Worm (Caenorhabditis elegans) whole organism, young adult: ENCODE measurements around the gene ttc-39B.

Experiments used
- T26A5.8 ChIP-seq: sonication (generic microtip); optimal IDR thresholded peaks from 2 replicates; lab custom pipeline; 2016; ENCODE audit warnings: missing genetic modification characterization, missing compliant biosample characterization
- Y53G8AR.9 ChIP-seq: fragments of 200-800 bp; sonication (Bioruptor generic); conservative IDR thresholded peaks from 2 replicates; pipeline ENCODE4 v1.3.6; 2022; ENCODE audit warnings: missing genetic modification reagents, missing genetic modification characterization, missing compliant biosample characterization
- Y95B8A.8 ChIP-seq: fragments of 200-800 bp; sonication (Bioruptor generic); IDR thresholded peaks from 2 replicates; pipeline ENCODE4 v1.3.6; 2022; ENCODE audit warnings: missing genetic modification reagents, missing genetic modification characterization, missing compliant biosample characterization
- bed-1 ChIP-seq: fragments of 200-800 bp; sonication (Bioruptor generic); IDR thresholded peaks from 2 replicates; pipeline ENCODE4 v1.3.6; 2022; ENCODE audit warnings: missing genetic modification reagents, missing genetic modification characterization, missing compliant biosample characterization
- ccch-3 ChIP-seq: fragments of 200-800 bp; sonication (Bioruptor generic); optimal IDR thresholded peaks from 2 replicates; lab custom pipeline; 2018; ENCODE audit warnings: mild to moderate bottlenecking, missing genetic modification characterization, missing compliant biosample characterization
- ceh-40 ChIP-seq: fragments of 200-800 bp; sonication (Bioruptor generic); IDR thresholded peaks from 2 replicates; pipeline ENCODE4 v1.3.6; 2022; ENCODE audit warnings: missing genetic modification characterization, missing compliant biosample characterization
- ceh-58 ChIP-seq: fragments of 200-800 bp; sonication (Bioruptor generic); IDR thresholded peaks from 2 replicates; pipeline ENCODE4 v1.3.6; 2022; ENCODE audit warnings: missing genetic modification characterization, missing compliant biosample characterization
- dpl-1 ChIP-seq: fragments of 150-350 bp; optimal IDR thresholded peaks from 2 replicates; lab custom pipeline; 2014; ENCODE audit warnings: missing biosample characterization, missing genetic modification reagents, missing genetic modification characterization
- egl-18 ChIP-seq: fragments of 200-800 bp; sonication (Bioruptor generic); IDR thresholded peaks from 2 replicates; pipeline ENCODE4 v1.3.6; 2022; ENCODE audit warnings: missing genetic modification reagents, missing genetic modification characterization, missing compliant biosample characterization
- fkh-3 ChIP-seq: sonication (generic microtip); optimal IDR thresholded peaks from 2 replicates; lab custom pipeline; 2016; ENCODE audit warnings: mild to moderate bottlenecking, missing genetic modification characterization, missing compliant biosample characterization
- lin-26 ChIP-seq: fragments of 200-800 bp; sonication (Bioruptor generic); IDR thresholded peaks from 2 replicates; pipeline ENCODE4 v1.3.6; 2022; ENCODE audit warnings: missing genetic modification reagents, missing genetic modification characterization, missing compliant biosample characterization
- mel-28 ChIP-seq: sonication (generic microtip); optimal IDR thresholded peaks from 2 replicates; lab custom pipeline; 2016; ENCODE audit warnings: borderline replicate concordance, mild to moderate bottlenecking, missing genetic modification characterization, missing compliant biosample characterization
- nfya-2 ChIP-seq: fragments of 200-800 bp; sonication (Bioruptor generic); IDR thresholded peaks from 2 replicates; pipeline ENCODE4 v1.3.6; 2022; ENCODE audit warnings: missing genetic modification reagents, missing genetic modification characterization, missing compliant biosample characterization
- nhr-27 ChIP-seq: fragments of 200-800 bp; sonication (Bioruptor generic); optimal IDR thresholded peaks from 2 replicates; lab custom pipeline; 2018; ENCODE audit warnings: mild to moderate bottlenecking, missing genetic modification characterization, moderate library complexity, missing compliant biosample characterization
- nhr-80 ChIP-seq: sonication (generic microtip); optimal IDR thresholded peaks from 2 replicates; lab custom pipeline; 2016; ENCODE audit warnings: missing genetic modification characterization, missing compliant biosample characterization
- snpc-4 ChIP-seq, 5 experiments: fragments of 150-350 bp in 1 of 5; sonication (generic microtip) in 4 of 5; optimal IDR thresholded peaks; 2 replicates each; lab custom pipeline; 2014 to 2018; ENCODE audit warnings: missing genetic modification characterization in 5 of 5, missing biosample characterization in 3 of 5, antibody characterized with exemption in 2 of 5, mild to moderate bottlenecking in 2 of 5, missing compliant biosample characterization in 2 of 5, missing genotype in 2 of 5, moderate library complexity in 2 of 5, missing genetic modification reagents in 1 of 5
- tbp1 ChIP-seq: fragments of 200-800 bp; sonication (Bioruptor generic); optimal IDR thresholded peaks from 2 replicates; lab custom pipeline; 2018; ENCODE audit warnings: mild to moderate bottlenecking, missing genetic modification characterization, missing compliant biosample characterization
- zim-3 ChIP-seq: sonication (generic microtip); optimal IDR thresholded peaks from 2 replicates; lab custom pipeline; 2017; ENCODE audit warnings: mild to moderate bottlenecking, missing genetic modification characterization, moderate library complexity, missing compliant biosample characterization
- ztf-18 ChIP-seq: sonication (generic microtip); optimal IDR thresholded peaks from 2 replicates; lab custom pipeline; 2016; ENCODE audit warnings: missing genotype, mild to moderate bottlenecking, missing genetic modification characterization, missing compliant biosample characterization

Gene ttc-39B

ce11 chrII:6290047-6290582, 43.7 kb downstream of the ttc-39B start, which contains the start of gene upb-1:
upb-1 (minus strand) TSS chrII:6290097.
- TF ChIP-seq nhr-80 (tag; lab: Kevin White, UChicago) (peak; percentile 32), mel-28 (no peak)

DNA sequence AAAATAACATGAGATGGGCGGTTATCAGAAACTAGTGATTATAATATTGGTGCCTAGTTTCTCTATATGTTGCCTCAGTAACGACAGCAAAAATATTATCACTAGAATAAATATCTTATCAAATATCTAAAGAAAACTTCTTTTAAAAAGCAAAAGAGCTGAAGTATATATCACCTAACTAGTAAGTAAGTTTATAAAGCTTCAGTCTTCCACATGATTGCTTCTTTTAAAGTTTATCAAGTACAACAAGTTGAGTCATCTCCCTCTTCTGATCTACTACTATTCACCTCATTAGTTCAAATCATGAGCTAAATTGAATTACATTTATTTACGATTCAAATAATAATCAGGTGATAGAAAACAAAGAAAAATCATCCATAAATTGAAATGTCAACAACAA, 45.7 kb downstream of the ttc-39B start:
- TF ChIP-seq tbp1 (GFP tag; lab: Kevin White, UChicago) (no peak), zim-3 (tag; lab: Kevin White, UChicago) (no peak)

ce11 chrII:6286865-6287264, 46.9 kb downstream of the ttc-39B start, which contains the start of gene F13H8.6:
F13H8.6 (minus strand) TSS chrII:6286965.
- TF ChIP-seq lin-26 (no peak), T26A5.8 (no peak), egl-18 (GFP tag; lab: Robert Waterston, UW) (no peak), ztf-18 (tag; lab: Kevin White, UChicago) (no peak), bed-1 (GFP tag; lab: Robert Waterston, UW) (no peak), Y53G8AR.9 (GFP tag; lab: Robert Waterston, UW) (no peak), dpl-1 (GFP tag; lab: Kevin White, UChicago) (no peak), ceh-40 (GFP tag; lab: Robert Waterston, UW) (no peak), fkh-3 (no peak), Y95B8A.8 (no peak), ceh-58 (GFP tag; lab: Robert Waterston, UW) (no peak), nfya-2 (GFP tag; lab: Robert Waterston, UW) (no peak), ccch-3 (GFP tag; lab: Kevin White, UChicago) (no peak)

DNA sequence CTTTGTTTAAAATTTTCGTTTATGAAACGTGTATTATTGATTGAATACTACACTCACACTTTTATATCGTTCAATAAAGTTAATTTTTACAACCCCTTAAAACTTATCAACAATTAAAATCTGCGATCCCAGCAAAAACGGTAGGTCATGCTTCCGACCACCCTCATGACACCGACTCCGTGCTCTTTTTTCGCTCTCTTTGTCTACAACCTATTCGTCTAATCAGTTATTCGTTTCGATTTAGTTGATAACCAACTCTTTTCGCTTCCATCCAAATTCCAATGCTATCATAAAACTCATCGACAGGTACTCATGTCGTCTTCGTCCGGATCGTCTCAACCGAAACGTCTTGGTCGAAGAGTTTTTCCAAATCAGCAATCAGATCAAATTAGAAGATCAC, 50.7 kb downstream of the ttc-39B start, which contains the start of gene F13H8.1:
Gene F13H8.1 (plus strand): TSS at position 311 of the 400 bp plus-strand sequence.
- TF ChIP-seq nhr-80 (tag; lab: Kevin White, UChicago) (peak; percentile 51), ccch-3 (GFP tag; lab: Kevin White, UChicago) (no peak), snpc-4 (GFP tag; optimal IDR thresholded peaks at IDR 0.05; lab: Kevin White, UChicago) (no peak), snpc-4 (tag; optimal IDR thresholded peaks at IDR 0.05; lab: Kevin White, UChicago) (no peak)
- TF ChIP-seq, all 124 proteins: peak for 1

ce11 chrII:6281903-6282302, 51.9 kb downstream of the ttc-39B start:
- TF ChIP-seq nhr-27, result no peak
- peak; percentile 13 for TF ChIP-seq nhr-80 (tag; lab: Kevin White, UChicago)
